Worm (Caenorhabditis elegans) whole organism, midembryonic: Measurements from ENCODE around the gene cpg-18.

Experiments used
- T22C8.4 ChIP-seq: fragments of 200-800 bp; sonication (Bioruptor generic); IDR thresholded peaks from 2 replicates; pipeline ENCODE4 v1.3.6; 2022; ENCODE audit warnings: missing genetic modification characterization, missing compliant biosample characterization
- cog-1 ChIP-seq: sonication (generic microtip); optimal IDR thresholded peaks from 2 replicates; lab custom pipeline; 2016; ENCODE audit warnings: missing genetic modification characterization, missing compliant biosample characterization
- flt-1 ChIP-seq: fragments of 200-800 bp; sonication (Bioruptor generic); IDR thresholded peaks from 2 replicates; pipeline ENCODE4 v1.3.6; 2022; ENCODE audit warnings: missing genetic modification characterization, missing compliant biosample characterization
- med-1 ChIP-seq: sonication (generic microtip); optimal IDR thresholded peaks from 2 replicates; lab custom pipeline; 2017; ENCODE audit warnings: missing genetic modification characterization, mild to moderate bottlenecking, missing compliant biosample characterization, antibody characterized with exemption, missing genetic modification reagents; ENCODE audit not compliant: insufficient read depth
- ref-1 ChIP-seq: fragments of 200-800 bp; sonication (Bioruptor generic); conservative IDR thresholded peaks from 2 replicates; pipeline ENCODE4 v1.3.6; 2022; ENCODE audit warnings: missing genetic modification reagents, missing genetic modification characterization, missing compliant biosample characterization
- tab-1 ChIP-seq: fragments of 200-800 bp; sonication (Bioruptor generic); IDR thresholded peaks from 2 replicates; pipeline ENCODE4 v1.3.6; 2022; ENCODE audit warnings: missing genetic modification characterization, missing compliant biosample characterization
- ztf-23 ChIP-seq: fragments of 200-800 bp; sonication (Bioruptor generic); IDR thresholded peaks from 2 replicates; pipeline ENCODE4 v1.3.6; 2022; ENCODE audit warnings: missing genetic modification reagents, missing genetic modification characterization, missing compliant biosample characterization
- ztf-29 ChIP-seq: fragments of 200-800 bp; sonication (Bioruptor generic); IDR thresholded peaks from 2 replicates; pipeline ENCODE4 v1.3.6; 2022; ENCODE audit warnings: missing genetic modification reagents, missing genetic modification characterization, missing compliant biosample characterization

DNA sequence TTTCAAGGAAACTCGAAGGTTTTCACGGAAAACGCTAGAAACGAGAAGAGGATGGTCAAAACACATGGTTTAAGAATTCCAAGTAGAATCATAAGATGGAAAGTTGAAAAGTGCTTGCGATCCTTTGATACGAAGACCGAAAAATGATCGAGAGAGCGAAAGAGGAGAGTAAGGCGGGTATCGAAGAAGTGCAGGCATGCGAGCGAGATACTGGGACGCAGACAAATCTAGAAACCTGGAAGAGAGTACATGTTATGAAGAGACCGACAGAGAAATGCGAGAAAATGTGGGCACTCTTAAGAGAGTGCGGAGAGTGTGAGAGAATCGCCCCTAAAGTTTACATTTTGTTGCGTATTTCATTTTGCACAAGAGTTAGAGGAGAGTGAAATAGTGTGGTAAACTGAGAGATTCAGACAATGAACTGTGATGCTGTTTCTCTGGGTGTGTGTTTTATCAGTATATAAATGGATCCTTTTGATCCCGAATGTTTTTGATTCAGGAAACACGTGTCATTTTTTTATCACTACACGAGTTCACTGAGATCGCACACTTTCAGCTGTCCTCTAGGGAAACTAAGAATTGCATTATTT, 19.2 kb downstream of the cpg-18 start:
- TF ChIP-seq ref-1 (GFP tag; lab: Robert Waterston, UW) = no peak
- TF ChIP-seq tab-1 (GFP tag; lab: Robert Waterston, UW) = no peak
- no peak for TF ChIP-seq flt-1
- TF ChIP-seq T22C8.4 (GFP tag; lab: Robert Waterston, UW) = no peak
- TF ChIP-seq med-1 = no peak
- no peak for TF ChIP-seq cog-1 (tag; lab: Kevin White, UChicago)
- TF ChIP-seq ztf-23 (GFP tag; lab: Robert Waterston, UW) = no peak
- no peak for TF ChIP-seq ztf-29 (GFP tag; lab: Robert Waterston, UW)
